Fruit fly (Drosophila melanogaster): ENCODE results near the gene Orc5.

- TF ChIP-seq CG2889 (GFP tag; IDR thresholded peaks at IDR 0.05) (no peak), CG8944 (GFP tag; optimal IDR thresholded peaks at IDR 0.05) (no peak), tup (GFP tag; optimal IDR thresholded peaks at IDR 0.05) (no peak), Sry-δ (GFP tag; optimal IDR thresholded peaks at IDR 0.05) (no peak), Eip74EF (GFP tag; optimal IDR thresholded peaks at IDR 0.05) (no peak)
Measured at dm6 chr2L:13869400-13869799, 39.8 kb downstream of the Orc5 start.

All from whole organism, embryonic.